Worm (Caenorhabditis elegans) whole organism, L1 larva: ENCODE results near the gene K10G4.5.

Experiments used
- ceh-63 ChIP-seq: fragments of 200-800 bp; sonication (Bioruptor generic); optimal IDR thresholded peaks from 2 replicates; lab custom pipeline; 2018; ENCODE audit warnings: mild to moderate bottlenecking, missing genetic modification characterization, missing compliant biosample characterization
- lin-13 ChIP-seq: fragments of 150-350 bp; optimal IDR thresholded peaks from 2 replicates; lab custom pipeline; 2014; ENCODE audit warnings: missing biosample characterization, missing genetic modification reagents, missing genetic modification characterization
- lin-35 ChIP-seq, 2 experiments: fragments of 150-350 bp; optimal IDR thresholded peaks; 2 replicates each; lab custom pipeline; 2014; ENCODE audit warnings: missing biosample characterization in 2 of 2, missing genetic modification characterization in 2 of 2, missing genetic modification reagents in 2 of 2
- lir-3 ChIP-seq: sonication (generic microtip); optimal IDR thresholded peaks from 2 replicates; lab custom pipeline; 2016; ENCODE audit warnings: mild to moderate bottlenecking, missing genetic modification characterization, moderate library complexity, missing compliant biosample characterization; ENCODE audit not compliant: poor library complexity
- mab-9 ChIP-seq: fragments of 200-800 bp; sonication (Bioruptor generic); IDR thresholded peaks from 2 replicates; pipeline ENCODE4 v1.3.6; 2022; ENCODE audit warnings: missing genetic modification reagents, missing genetic modification characterization, missing compliant biosample characterization
- snpc-4 ChIP-seq: fragments of 150-350 bp; optimal IDR thresholded peaks from 2 replicates; lab custom pipeline; 2014; ENCODE audit warnings: missing biosample characterization, missing genetic modification characterization
- swsn-7 ChIP-seq: sonication (generic microtip); optimal IDR thresholded peaks from 2 replicates; lab custom pipeline; 2016; ENCODE audit warnings: missing genetic modification characterization, missing compliant biosample characterization
- zip-4 ChIP-seq: fragments of 200-800 bp; sonication (Bioruptor generic); optimal IDR thresholded peaks from 2 replicates; lab custom pipeline; 2018; ENCODE audit warnings: mild to moderate bottlenecking, missing genetic modification characterization, moderate library complexity, missing compliant biosample characterization
- ztf-4 ChIP-seq: fragments of 150-350 bp; optimal IDR thresholded peaks from 2 replicates; lab custom pipeline; 2014; ENCODE audit warnings: missing biosample characterization, missing genetic modification characterization

- TF ChIP-seq mab-9 (GFP tag; lab: Robert Waterston, UW) (no peak), lin-13 (GFP tag; lab: Kevin White, UChicago) (no peak), zip-4 (GFP tag; lab: Kevin White, UChicago) (no peak), swsn-7 (tag; lab: Kevin White, UChicago) (no peak), lin-35 (GFP tag; optimal IDR thresholded peaks at IDR 0.05; lab: Kevin White, UChicago) (no peak), snpc-4 (no peak), ztf-4 (no peak), lir-3 (tag; lab: Kevin White, UChicago) (no peak), ceh-63 (GFP tag; lab: Kevin White, UChicago) (no peak)
These were observed 16.0 kb upstream of the K10G4.5 start for ce11 chrV:17317297-17317696.
